Worm (Caenorhabditis elegans) whole organism, early embryonic: ENCODE data around the gene R02F11.11.

Experiments used
- B0310.2 ChIP-seq: sonication (generic microtip); optimal IDR thresholded peaks from 2 replicates; lab custom pipeline; 2016; ENCODE audit warnings: mild to moderate bottlenecking, missing genetic modification characterization, missing compliant biosample characterization
- aly-1 ChIP-seq: sonication (generic microtip); optimal IDR thresholded peaks from 2 replicates; lab custom pipeline; 2016; ENCODE audit warnings: missing genetic modification characterization, missing compliant biosample characterization
- ama-1 ChIP-seq: fragments of 150-350 bp; optimal IDR thresholded peaks from 2 replicates; lab custom pipeline; 2014
- ceh-13 ChIP-seq: fragments of 200-800 bp; sonication (Bioruptor generic); optimal IDR thresholded peaks from 2 replicates; lab custom pipeline; 2018; ENCODE audit warnings: mild to moderate bottlenecking, missing genetic modification characterization, missing compliant biosample characterization
- ceh-36 ChIP-seq: sonication (generic microtip); optimal IDR thresholded peaks from 2 replicates; lab custom pipeline; 2016; ENCODE audit warnings: missing genetic modification characterization, inconsistent platforms, missing compliant biosample characterization
- ets-7 ChIP-seq: sonication (generic microtip); optimal IDR thresholded peaks from 2 replicates; lab custom pipeline; 2016; ENCODE audit warnings: missing genotype, missing genetic modification characterization, missing compliant biosample characterization
- flt-1 ChIP-seq: fragments of 200-800 bp; sonication (Bioruptor generic); IDR thresholded peaks from 2 replicates; pipeline ENCODE4 v1.3.6; 2022; ENCODE audit warnings: missing genetic modification characterization, missing compliant biosample characterization
- hmbx-1 ChIP-seq: sonication (generic microtip); optimal IDR thresholded peaks from 2 replicates; lab custom pipeline; 2016; ENCODE audit warnings: mild to moderate bottlenecking, missing genetic modification characterization, missing compliant biosample characterization
- hmg-4 ChIP-seq: fragments of 200-800 bp; sonication (Bioruptor generic); optimal IDR thresholded peaks from 2 replicates; lab custom pipeline; 2018; ENCODE audit warnings: mild to moderate bottlenecking, missing genetic modification characterization, missing compliant biosample characterization
- hnd-1 ChIP-seq: sonication (generic microtip); optimal IDR thresholded peaks from 2 replicates; lab custom pipeline; 2016; ENCODE audit warnings: missing genetic modification characterization, missing compliant biosample characterization
- tbx-11 ChIP-seq: fragments of 200-800 bp; sonication (Bioruptor generic); IDR thresholded peaks from 2 replicates; pipeline ENCODE4 v1.3.6; 2022; ENCODE audit warnings: missing genetic modification characterization, missing compliant biosample characterization
- tbx-37 ChIP-seq: fragments of 200-800 bp; sonication (Bioruptor generic); conservative IDR thresholded peaks from 2 replicates; pipeline ENCODE4 v1.3.6; 2022; ENCODE audit warnings: missing genetic modification reagents, missing genetic modification characterization, missing compliant biosample characterization

ce11 chrV:4842544-4842943 is 50.9 kb downstream of the R02F11.11 start, which contains the start of the genes cwp-2 and cwp-3:
- no peak for TF ChIP-seq tbx-37
- TF ChIP-seq ceh-13 (GFP tag; lab: Kevin White, UChicago): no peak
- no peak for TF ChIP-seq ama-1 (lab: Kevin White, UChicago)
- TF ChIP-seq B0310.2 (tag; lab: Kevin White, UChicago): no peak
- TF ChIP-seq hnd-1: no peak
- no peak for TF ChIP-seq tbx-11 (GFP tag; lab: Robert Waterston, UW)
- no peak for TF ChIP-seq ets-7 (tag; lab: Kevin White, UChicago)
- no peak for TF ChIP-seq ceh-36 (tag; lab: Kevin White, UChicago)
- no peak for TF ChIP-seq aly-1 (tag; lab: Kevin White, UChicago)
- no peak for TF ChIP-seq flt-1 (GFP tag; lab: Robert Waterston, UW)
- TF ChIP-seq hmg-4 (GFP tag; lab: Kevin White, UChicago): no peak
- TF ChIP-seq hmbx-1: no peak
